Worm (Caenorhabditis elegans) whole organism, midembryonic: ENCODE measurements around the gene K02A6.1.

Experiments
- T22C8.4 ChIP-seq: fragments of 200-800 bp; sonication (Bioruptor generic); IDR thresholded peaks from 2 replicates; pipeline ENCODE4 v1.3.6; 2022; ENCODE audit warnings: missing genetic modification characterization, missing compliant biosample characterization
- cog-1 ChIP-seq: sonication (generic microtip); optimal IDR thresholded peaks from 2 replicates; lab custom pipeline; 2016; ENCODE audit warnings: missing genetic modification characterization, missing compliant biosample characterization
- flt-1 ChIP-seq: fragments of 200-800 bp; sonication (Bioruptor generic); IDR thresholded peaks from 2 replicates; pipeline ENCODE4 v1.3.6; 2022; ENCODE audit warnings: missing genetic modification characterization, missing compliant biosample characterization
- klf-2 ChIP-seq: fragments of 200-800 bp; sonication (Bioruptor generic); conservative IDR thresholded peaks from 2 replicates; pipeline ENCODE4 v1.3.6; 2022; ENCODE audit warnings: missing genetic modification reagents, missing genetic modification characterization, missing compliant biosample characterization
- med-1 ChIP-seq: sonication (generic microtip); optimal IDR thresholded peaks from 2 replicates; lab custom pipeline; 2017; ENCODE audit warnings: missing genetic modification characterization, mild to moderate bottlenecking, missing compliant biosample characterization, antibody characterized with exemption, missing genetic modification reagents; ENCODE audit not compliant: insufficient read depth
- ref-1 ChIP-seq: fragments of 200-800 bp; sonication (Bioruptor generic); conservative IDR thresholded peaks from 2 replicates; pipeline ENCODE4 v1.3.6; 2022; ENCODE audit warnings: missing genetic modification reagents, missing genetic modification characterization, missing compliant biosample characterization
- tab-1 ChIP-seq: fragments of 200-800 bp; sonication (Bioruptor generic); IDR thresholded peaks from 2 replicates; pipeline ENCODE4 v1.3.6; 2022; ENCODE audit warnings: missing genetic modification characterization, missing compliant biosample characterization
- ztf-23 ChIP-seq: fragments of 200-800 bp; sonication (Bioruptor generic); IDR thresholded peaks from 2 replicates; pipeline ENCODE4 v1.3.6; 2022; ENCODE audit warnings: missing genetic modification reagents, missing genetic modification characterization, missing compliant biosample characterization
- ztf-29 ChIP-seq: fragments of 200-800 bp; sonication (Bioruptor generic); IDR thresholded peaks from 2 replicates; pipeline ENCODE4 v1.3.6; 2022; ENCODE audit warnings: missing genetic modification reagents, missing genetic modification characterization, missing compliant biosample characterization

The K02A6.1 gene

ce11 chrX:8236515-8236914 lies 17.0 kb downstream of the K02A6.1 start:
- TF ChIP-seq ref-1 (GFP tag; lab: Robert Waterston, UW) (no peak), med-1 (no peak), cog-1 (tag; lab: Kevin White, UChicago) (no peak), tab-1 (no peak), klf-2 (GFP tag; lab: Robert Waterston, UW) (no peak), ztf-29 (no peak), flt-1 (no peak), T22C8.4 (GFP tag; lab: Robert Waterston, UW) (no peak), ztf-23 (GFP tag; lab: Robert Waterston, UW) (no peak)

ce11 chrX:8238639-8239055 lies 19.1 kb downstream of the K02A6.1 start:
- TF ChIP-seq ztf-29, result no peak
- TF ChIP-seq cog-1 (tag; lab: Kevin White, UChicago), result no peak
- no peak for TF ChIP-seq ztf-23 (GFP tag; lab: Robert Waterston, UW)
- TF ChIP-seq T22C8.4 (GFP tag; lab: Robert Waterston, UW), result no peak
- TF ChIP-seq flt-1, result no peak
- no peak for TF ChIP-seq tab-1
- TF ChIP-seq ref-1 (GFP tag; lab: Robert Waterston, UW), result no peak
- no peak for TF ChIP-seq med-1
- no peak for TF ChIP-seq klf-2 (GFP tag; lab: Robert Waterston, UW)

ce11 chrX:8241906-8242305 lies 22.4 kb downstream of the K02A6.1 start, which contains the start of gene endu-2:
Gene endu-2 (plus strand): TSS chrX:8242301.
- no peak for TF ChIP-seq med-1
- no peak for TF ChIP-seq klf-2 (GFP tag; lab: Robert Waterston, UW)
- no peak for TF ChIP-seq ztf-29
- no peak for TF ChIP-seq T22C8.4 (GFP tag; lab: Robert Waterston, UW)
- TF ChIP-seq ztf-23 (GFP tag; lab: Robert Waterston, UW), result no peak
- no peak for TF ChIP-seq ref-1 (GFP tag; lab: Robert Waterston, UW)
- TF ChIP-seq cog-1 (tag; lab: Kevin White, UChicago), result no peak
- TF ChIP-seq flt-1, result no peak
- no peak for TF ChIP-seq tab-1

ce11 chrX:8243116-8243515 lies 23.6 kb downstream of the K02A6.1 start:
- TF ChIP-seq ztf-23 (GFP tag; lab: Robert Waterston, UW) (no peak), cog-1 (tag; lab: Kevin White, UChicago) (no peak), ref-1 (GFP tag; lab: Robert Waterston, UW) (no peak), med-1 (no peak), klf-2 (GFP tag; lab: Robert Waterston, UW) (no peak)

ce11 chrX:8246126-8246525 lies 26.6 kb downstream of the K02A6.1 start, which contains the start of gene kqt-2:
Gene kqt-2 (minus strand): TSS chrX:8246369.
- TF ChIP-seq cog-1 (tag; lab: Kevin White, UChicago), result no peak
- TF ChIP-seq T22C8.4 (GFP tag; lab: Robert Waterston, UW), result no peak
- TF ChIP-seq ztf-23 (GFP tag; lab: Robert Waterston, UW), result no peak
- TF ChIP-seq tab-1, result no peak
- TF ChIP-seq ztf-29, result no peak
- TF ChIP-seq klf-2 (GFP tag; lab: Robert Waterston, UW), result no peak
- no peak for TF ChIP-seq med-1
- no peak for TF ChIP-seq flt-1
- TF ChIP-seq ref-1 (GFP tag; lab: Robert Waterston, UW), result no peak

ce11 chrX:8247088-8247487 lies 27.6 kb downstream of the K02A6.1 start:
- TF ChIP-seq med-1 (no peak), ref-1 (GFP tag; lab: Robert Waterston, UW) (no peak), ztf-23 (GFP tag; lab: Robert Waterston, UW) (no peak), klf-2 (GFP tag; lab: Robert Waterston, UW) (no peak), tab-1 (no peak), cog-1 (tag; lab: Kevin White, UChicago) (no peak), T22C8.4 (GFP tag; lab: Robert Waterston, UW) (no peak), ztf-29 (no peak), flt-1 (no peak)

- TF ChIP-seq flt-1 (no peak), med-1 (no peak), ztf-23 (GFP tag; lab: Robert Waterston, UW) (no peak), cog-1 (tag; lab: Kevin White, UChicago) (no peak), T22C8.4 (GFP tag; lab: Robert Waterston, UW) (no peak), ztf-29 (no peak), klf-2 (GFP tag; lab: Robert Waterston, UW) (no peak)
Observed at ce11 chrX:8252293-8252692, 32.8 kb downstream of the K02A6.1 start, which contains the start of gene M60.6. Gene M60.6 (minus strand): TSS chrX:8252458.

ce11 chrX:8255433-8255832 lies 35.9 kb downstream of the K02A6.1 start:
- TF ChIP-seq med-1, result no peak
- TF ChIP-seq cog-1 (tag; lab: Kevin White, UChicago), result no peak
- TF ChIP-seq flt-1, result no peak
- no peak for TF ChIP-seq ztf-23 (GFP tag; lab: Robert Waterston, UW)
- TF ChIP-seq tab-1, result no peak
- TF ChIP-seq ztf-29, result no peak
- TF ChIP-seq ref-1 (GFP tag; lab: Robert Waterston, UW), result no peak
- TF ChIP-seq klf-2 (GFP tag; lab: Robert Waterston, UW), result no peak

- TF ChIP-seq med-1, result no peak
- TF ChIP-seq flt-1, result no peak
- TF ChIP-seq cog-1 (tag; lab: Kevin White, UChicago), result no peak
- no peak for TF ChIP-seq ztf-23 (GFP tag; lab: Robert Waterston, UW)
- TF ChIP-seq ztf-29, result no peak
- no peak for TF ChIP-seq T22C8.4 (GFP tag; lab: Robert Waterston, UW)
- no peak for TF ChIP-seq ref-1 (GFP tag; lab: Robert Waterston, UW)
- no peak for TF ChIP-seq tab-1
- no peak for TF ChIP-seq klf-2 (GFP tag; lab: Robert Waterston, UW)
Observed at ce11 chrX:8257687-8258086, 38.2 kb downstream of the K02A6.1 start.

ce11 chrX:8261125-8261684 lies 41.7 kb downstream of the K02A6.1 start, which contains the start of gene M60.7:
Gene M60.7 (minus strand): TSS chrX:8261175.
- TF ChIP-seq T22C8.4 (GFP tag; lab: Robert Waterston, UW), result no peak
- TF ChIP-seq ref-1 (GFP tag; lab: Robert Waterston, UW), result no peak
- no peak for TF ChIP-seq med-1
- no peak for TF ChIP-seq flt-1
- TF ChIP-seq cog-1 (tag; lab: Kevin White, UChicago), result no peak
- no peak for TF ChIP-seq ztf-29
- no peak for TF ChIP-seq tab-1
- TF ChIP-seq klf-2 (GFP tag; lab: Robert Waterston, UW), result no peak
- no peak for TF ChIP-seq ztf-23 (GFP tag; lab: Robert Waterston, UW)
